Worm (Caenorhabditis elegans): Measurements from ENCODE around the gene K02H11.9.

- TF ChIP-seq flt-1 (GFP tag; IDR thresholded peaks at IDR 0.05), result no peak
- no peak for TF ChIP-seq hmbx-1 (tag; optimal IDR thresholded peaks at IDR 0.05)
- TF ChIP-seq tbx-11 (GFP tag; IDR thresholded peaks at IDR 0.05), result no peak
These were observed 29.9 kb upstream of the K02H11.9 start, which contains the start of gene cdc-25.2 for ce11 chrV:1566776-1567175.
